Worm (Caenorhabditis elegans) whole organism, L3 larva: ENCODE measurements around the gene ZK546.19.
"Not testable (repeated sequence)": the region's sequence is repeated elsewhere in the genome, so short reads cannot be mapped to it uniquely, and the experiment has no call there.

Source experiments
- R02D3.7 ChIP-seq: fragments of 150-350 bp; optimal IDR thresholded peaks from 2 replicates; lab custom pipeline; 2014; ENCODE audit warnings: missing biosample characterization, missing genetic modification characterization
- ama-1 ChIP-seq: fragments of 150-350 bp; optimal IDR thresholded peaks from 2 replicates; lab custom pipeline; 2018
- ceh-28 ChIP-seq: fragments of 150-350 bp; optimal IDR thresholded peaks from 2 replicates; lab custom pipeline; 2014; ENCODE audit warnings: missing biosample characterization, missing genetic modification reagents, missing genetic modification characterization
- egl-27 ChIP-seq: sonication (generic microtip); optimal IDR thresholded peaks from 4 replicates; lab custom pipeline; 2017; ENCODE audit warnings: missing biosample characterization, missing genetic modification reagents, missing genetic modification characterization
- egl-5 ChIP-seq: fragments of 150-350 bp; optimal IDR thresholded peaks from 2 replicates; lab custom pipeline; 2017; ENCODE audit warnings: missing biosample characterization, missing genetic modification reagents, missing genetic modification characterization, inconsistent platforms
- elt-1 ChIP-seq: fragments of 150-350 bp; optimal IDR thresholded peaks from 2 replicates; lab custom pipeline; 2014; ENCODE audit warnings: missing biosample characterization, missing genetic modification characterization
- elt-2 ChIP-seq: sonication (generic microtip); optimal IDR thresholded peaks from 2 replicates; lab custom pipeline; 2016; ENCODE audit warnings: missing genetic modification reagents, mild to moderate bottlenecking, missing genetic modification characterization, missing compliant biosample characterization
- eor-1 ChIP-seq, 2 experiments: fragments of 150-350 bp; optimal IDR thresholded peaks; 2 replicates each; lab custom pipeline; 2014 to 2018; ENCODE audit warnings: missing biosample characterization in 2 of 2, missing genetic modification characterization in 2 of 2
- fkh-10 ChIP-seq: sonication (generic microtip); optimal IDR thresholded peaks from 2 replicates; lab custom pipeline; 2017; ENCODE audit warnings: missing biosample characterization, missing genetic modification reagents, missing genetic modification characterization
- fkh-2 ChIP-seq: fragments of 150-350 bp; optimal IDR thresholded peaks from 2 replicates; lab custom pipeline; 2014; ENCODE audit warnings: missing biosample characterization, missing genetic modification reagents, missing genetic modification characterization
- fos-1 ChIP-seq: fragments of 150-350 bp; optimal IDR thresholded peaks from 2 replicates; lab custom pipeline; 2014; ENCODE audit warnings: missing biosample characterization, missing genetic modification characterization
- hmg-11 ChIP-seq: sonication (generic microtip); optimal IDR thresholded peaks from 2 replicates; lab custom pipeline; 2016; ENCODE audit warnings: missing genetic modification characterization, missing compliant biosample characterization
- lin-15B ChIP-seq: fragments of 150-350 bp; optimal IDR thresholded peaks from 2 replicates; lab custom pipeline; 2014; ENCODE audit warnings: missing biosample characterization, missing genetic modification characterization
- lin-39 ChIP-seq: fragments of 150-350 bp; optimal IDR thresholded peaks from 2 replicates; lab custom pipeline; 2018; ENCODE audit warnings: missing biosample characterization, missing genetic modification reagents, missing genetic modification characterization
- mml-1 ChIP-seq: fragments of 150-350 bp; sonication (generic microtip); optimal IDR thresholded peaks from 3 replicates; lab custom pipeline; 2014; ENCODE audit warnings: missing biosample characterization, missing genetic modification characterization
- nfya-1 ChIP-seq: sonication (generic microtip); optimal IDR thresholded peaks from 2 replicates; lab custom pipeline; 2017; ENCODE audit warnings: missing genetic modification characterization, mild to moderate bottlenecking, missing compliant biosample characterization, antibody characterized with exemption, moderate library complexity; ENCODE audit not compliant: insufficient read depth
- nhr-11 ChIP-seq: fragments of 150-350 bp; optimal IDR thresholded peaks from 2 replicates; lab custom pipeline; 2014; ENCODE audit warnings: missing biosample characterization, missing genetic modification characterization
- nhr-12 ChIP-seq: fragments of 150-350 bp; optimal IDR thresholded peaks from 2 replicates; lab custom pipeline; 2014; ENCODE audit warnings: missing biosample characterization, missing genetic modification characterization
- nhr-23 ChIP-seq: fragments of 150-350 bp; optimal IDR thresholded peaks from 2 replicates; lab custom pipeline; 2014; ENCODE audit warnings: missing biosample characterization, missing genetic modification reagents, missing genetic modification characterization
- nhr-25 ChIP-seq: sonication (generic microtip); optimal IDR thresholded peaks from 2 replicates; lab custom pipeline; 2017; ENCODE audit warnings: missing biosample characterization, missing genetic modification characterization
- nhr-28 ChIP-seq: fragments of 150-350 bp; optimal IDR thresholded peaks from 2 replicates; lab custom pipeline; 2014; ENCODE audit warnings: missing biosample characterization, missing genetic modification characterization
- nhr-43 ChIP-seq: sonication (generic microtip); optimal IDR thresholded peaks from 2 replicates; lab custom pipeline; 2016; ENCODE audit warnings: mild to moderate bottlenecking, missing genetic modification characterization, missing compliant biosample characterization; ENCODE audit not compliant: poor library complexity, severe bottlenecking
- nhr-67 ChIP-seq: fragments of 150-350 bp; optimal IDR thresholded peaks from 2 replicates; lab custom pipeline; 2014; ENCODE audit warnings: missing biosample characterization, missing genetic modification characterization
- nhr-76 ChIP-seq: fragments of 150-350 bp; sonication (generic microtip); optimal IDR thresholded peaks from 5 replicates; lab custom pipeline; 2014; ENCODE audit warnings: missing biosample characterization, missing genetic modification characterization
- pha-4 ChIP-seq: fragments of 150-350 bp; optimal IDR thresholded peaks from 2 replicates; lab custom pipeline; 2014; ENCODE audit warnings: missing biosample characterization, missing genetic modification reagents, missing genetic modification characterization
- snpc-4 ChIP-seq: fragments of 150-350 bp; optimal IDR thresholded peaks from 2 replicates; lab custom pipeline; 2014; ENCODE audit warnings: missing biosample characterization, missing genetic modification characterization
- unc-39 ChIP-seq: sonication (generic microtip); optimal IDR thresholded peaks from 4 replicates; lab custom pipeline; 2017; ENCODE audit warnings: missing biosample characterization, missing genetic modification characterization
- zag-1 ChIP-seq: fragments of 150-350 bp; optimal IDR thresholded peaks from 2 replicates; lab custom pipeline; 2014; ENCODE audit warnings: missing biosample characterization, missing genetic modification characterization
- ztf-11 ChIP-seq: fragments of 150-350 bp; optimal IDR thresholded peaks from 2 replicates; lab custom pipeline; 2014; ENCODE audit warnings: missing biosample characterization, missing genetic modification characterization
- ztf-4 ChIP-seq: fragments of 150-350 bp; optimal IDR thresholded peaks from 2 replicates; lab custom pipeline; 2014; ENCODE audit warnings: missing biosample characterization, missing genetic modification characterization

Gene ZK546.19

ce11 chrII:4941541-4942206 is at the start of gene ZK546.19:
TSS of gene ZK546.19 (plus strand) at chrII:4941726.
- TF ChIP-seq nhr-76 (no peak), fos-1 (tag; lab: Kevin White, UChicago) (no peak), elt-1 (tag; lab: Kevin White, UChicago) (peak; percentile 95), nfya-1 (tag; lab: Kevin White, UChicago) (peak; percentile 23), nhr-67 (tag; lab: Kevin White, UChicago) (no peak), fkh-10 (GFP tag; lab: Kevin White, UChicago) (no peak), egl-27 (tag; lab: Kevin White, UChicago) (no peak), nhr-23 (tag; lab: Kevin White, UChicago) (peak; percentile 28), lin-39 (tag; lab: Kevin White, UChicago) (no peak), lin-15B (tag; lab: Kevin White, UChicago) (no peak), fkh-2 (tag; lab: Kevin White, UChicago) (no peak), egl-5 (tag; lab: Kevin White, UChicago) (no peak), pha-4 (tag; lab: Kevin White, UChicago) (peak; percentile 59), elt-2 (tag; lab: Kevin White, UChicago) (peak; percentile 71), ceh-28 (tag; lab: Kevin White, UChicago) (no peak), ztf-11 (no peak), nhr-12 (no peak), ama-1 (lab: Kevin White, UChicago) (peak; percentile 24), R02D3.7 (tag; lab: Kevin White, UChicago) (no peak), nhr-11 (no peak), ztf-4 (tag; lab: Kevin White, UChicago) (no peak), zag-1 (tag; lab: Kevin White, UChicago) (no peak)
- TF ChIP-seq, all 47 proteins: peak for 6

ce11 chrII:4892594-4892993 is 48.9 kb upstream of the ZK546.19 start, which contains the start of gene msp-33:
TSS of gene msp-33 (minus strand) at chrII:4892694.
- TF ChIP-seq mml-1 (tag; lab: Kevin White, UChicago) = no peak
- TF ChIP-seq unc-39 = no peak
- no peak for TF ChIP-seq eor-1 (tag; optimal IDR thresholded peaks at IDR 0.05; lab: Kevin White, UChicago)
- no peak for TF ChIP-seq R02D3.7 (tag; lab: Kevin White, UChicago)
- TF ChIP-seq fkh-10 (GFP tag; lab: Kevin White, UChicago) = no peak
- TF ChIP-seq fos-1 (tag; lab: Kevin White, UChicago) = no peak
- no peak for TF ChIP-seq ceh-28 (tag; lab: Kevin White, UChicago)

ce11 chrII:4898529-4898928 is 43.0 kb upstream of the ZK546.19 start, which contains the start of gene msp-32:
TSS of gene msp-32 (plus strand) at chrII:4898829.
- not testable (repeated sequence) for TF ChIP-seq nhr-28, ceh-28, snpc-4 (tag; lab: Kevin White, UChicago)
- TF ChIP-seq, all 47 proteins: peak for 0; not testable (repeated sequence) for 47

ce11 chrII:4902035-4902434 is 39.5 kb upstream of the ZK546.19 start, which contains the start of gene R05F9.9:
TSS of gene R05F9.9 (minus strand) at chrII:4902100.
- peak; percentile 45 for TF ChIP-seq nhr-25 (tag; lab: Kevin White, UChicago)
- TF ChIP-seq lin-15B (tag; lab: Kevin White, UChicago) = peak; percentile 33
- no peak for TF ChIP-seq nhr-28 (tag; lab: Kevin White, UChicago)
- TF ChIP-seq nfya-1 (tag; lab: Kevin White, UChicago) = peak; percentile 60
- TF ChIP-seq lin-39 (tag; lab: Kevin White, UChicago) = no peak
- peak; percentile 64 for TF ChIP-seq elt-2 (tag; lab: Kevin White, UChicago)
- peak; percentile 52 for TF ChIP-seq ceh-28 (tag; lab: Kevin White, UChicago)
- TF ChIP-seq hmg-11 = no peak
- peak; percentile 85 for TF ChIP-seq ama-1 (lab: Kevin White, UChicago)
- TF ChIP-seq pha-4 (tag; lab: Kevin White, UChicago) = peak; percentile 69

ce11 chrII:4903696-4904095 is 37.8 kb upstream of the ZK546.19 start, which contains the start of gene sgt-1:
TSS of gene sgt-1 (minus strand) at chrII:4903796.
- not testable (repeated sequence) for TF ChIP-seq elt-2 (tag; lab: Kevin White, UChicago); mml-1 (tag; lab: Kevin White, UChicago); nhr-43
